Worm (Caenorhabditis elegans): Measurements from ENCODE around the gene rpn-13.

The rpn-13 gene

DNA sequence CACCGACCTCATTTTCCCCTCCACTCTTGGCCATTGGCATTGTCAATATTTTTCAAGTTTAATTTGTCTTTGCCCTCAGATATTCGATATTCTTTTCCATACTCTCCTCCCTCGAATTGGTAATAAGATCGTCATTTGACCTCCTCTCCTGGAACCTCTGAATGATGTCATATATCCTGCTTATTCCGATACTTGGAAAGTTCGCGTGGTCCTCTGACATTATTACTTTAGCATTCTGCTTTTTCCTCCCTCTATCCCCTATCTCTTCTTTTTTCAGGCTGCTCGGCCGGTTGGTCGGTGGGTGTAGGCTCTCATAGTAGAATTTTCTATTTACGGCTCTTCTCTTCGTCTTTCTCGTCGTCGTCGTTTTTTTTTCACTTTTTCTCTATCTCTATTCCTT is 10.7 kb upstream of the rpn-13 start:
- TF ChIP-seq mep-1 (tag; optimal IDR thresholded peaks at IDR 0.05) (peak; percentile 32), zag-1 (tag; optimal IDR thresholded peaks at IDR 0.05) (peak; percentile 12), fkh-10 (GFP tag; optimal IDR thresholded peaks at IDR 0.05) (peak; percentile 87), mdl-1 (tag; optimal IDR thresholded peaks at IDR 0.05) (peak in 1 of 2 experiments; percentile 5), ztf-11 (tag; optimal IDR thresholded peaks at IDR 0.05) (no peak), ctbp-1 (GFP tag; IDR thresholded peaks at IDR 0.05) (peak; percentile 57; the same call in 1 of the 2 replicates), lsy-2 (tag; optimal IDR thresholded peaks at IDR 0.05) (peak in 1 of 2 experiments; percentile 12), rbr-2 (tag; optimal IDR thresholded peaks at IDR 0.05) (peak; percentile 39), hlh-30 (tag; optimal IDR thresholded peaks at IDR 0.05; ENCODE audit: insufficient read depth) (peak; percentile 23), aha-1 (tag) (peak; percentile 94), php-3 (GFP tag; IDR thresholded peaks at IDR 0.05) (no peak), F37D6.2 (tag; optimal IDR thresholded peaks at IDR 0.05) (peak; percentile 6), lin-29 (GFP tag; IDR thresholded peaks at IDR 0.05) (no peak), ces-1 (GFP tag; optimal IDR thresholded peaks at IDR 0.05) (peak; percentile 34)

DNA sequence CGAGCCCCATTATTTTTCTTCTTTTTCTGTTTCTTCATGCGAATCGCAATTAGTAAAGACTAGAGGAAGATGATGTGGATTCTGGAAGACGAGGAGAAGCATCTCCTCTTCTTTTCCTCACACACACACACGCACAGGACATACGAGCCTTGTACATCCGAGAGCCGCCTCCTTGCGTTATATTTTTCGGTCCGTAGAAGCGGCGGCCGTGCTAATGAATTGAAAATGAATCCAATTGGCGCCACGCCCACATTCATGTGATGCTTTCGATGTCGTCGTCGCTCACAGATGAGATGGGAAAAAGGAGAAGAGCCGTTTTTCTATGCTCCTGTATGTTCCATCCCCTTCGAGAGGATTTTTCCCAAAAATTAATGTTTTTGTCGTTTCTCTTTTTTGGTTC is 9.7 kb upstream of the rpn-13 start:
- TF ChIP-seq D1046.2 (GFP tag; IDR thresholded peaks at IDR 0.05) (no peak), hlh-30 (tag; optimal IDR thresholded peaks at IDR 0.05; ENCODE audit: insufficient read depth) (peak; percentile 7), hmg-1.1 (GFP tag; IDR thresholded peaks at IDR 0.05) (0 out of 2 replicates have a peak, but pooled peaks have one; percentile 10), unc-39 (tag; optimal IDR thresholded peaks at IDR 0.05) (no peak), vab-7 (GFP tag; IDR thresholded peaks at IDR 0.05) (0 out of 2 replicates have a peak, but pooled peaks have one; percentile 7), unc-62 (GFP tag; optimal IDR thresholded peaks at IDR 0.05 in 1 of 2) (peak in 1 of 2 experiments; percentile 53), unc-62 (tag; optimal IDR thresholded peaks at IDR 0.05) (no peak), aha-1 (tag) (peak; percentile 61)

DNA sequence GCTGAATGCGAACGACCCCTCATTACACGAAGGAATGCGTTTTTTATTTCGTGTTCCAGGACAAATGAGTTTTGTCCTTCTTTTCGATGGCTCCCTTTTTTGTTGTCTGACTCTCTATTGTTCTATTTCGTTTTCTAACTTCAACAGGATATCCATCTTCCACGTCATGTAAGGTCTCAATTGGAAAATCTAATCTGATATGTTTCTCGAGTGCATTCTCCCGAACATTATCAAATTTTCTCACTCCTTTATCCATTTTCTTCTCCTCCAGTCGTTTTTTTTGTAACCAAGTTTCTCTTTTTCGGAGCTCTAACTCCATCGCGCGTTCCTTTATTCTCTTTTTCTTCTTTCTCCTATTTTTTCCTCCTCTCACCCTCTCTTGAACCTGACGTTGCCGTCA is 8.7 kb upstream of the rpn-13 start:
- TF ChIP-seq zfp-3 (GFP tag; conservative IDR thresholded peaks at IDR 0.05) = no peak
- TF ChIP-seq lin-15B (tag; optimal IDR thresholded peaks at IDR 0.05) = no peak
- TF ChIP-seq T20F7.1 (GFP tag; optimal IDR thresholded peaks at IDR 0.05) = no peak
- no peak for TF ChIP-seq zip-11 (GFP tag; IDR thresholded peaks at IDR 0.05)
- peak; percentile 65; the same call in 1 of the 2 replicates for TF ChIP-seq ctbp-1 (GFP tag; IDR thresholded peaks at IDR 0.05)
- TF ChIP-seq lin-1 (GFP tag; IDR thresholded peaks at IDR 0.05) = no peak
- TF ChIP-seq nhr-237 (tag; optimal IDR thresholded peaks at IDR 0.05) = no peak
- peak; percentile 91 for TF ChIP-seq ces-1 (GFP tag; optimal IDR thresholded peaks at IDR 0.05)
- no peak for TF ChIP-seq nhr-25 (tag; optimal IDR thresholded peaks at IDR 0.05; ENCODE audit: borderline replicate concordance, insufficient read depth)
- no peak for TF ChIP-seq ZK546.5 (tag; optimal IDR thresholded peaks at IDR 0.05)
- no peak for TF ChIP-seq cey-2 (tag; optimal IDR thresholded peaks at IDR 0.05; ENCODE audit: borderline replicate concordance, insufficient read depth)
- peak; percentile 73 for TF ChIP-seq fkh-10 (GFP tag; optimal IDR thresholded peaks at IDR 0.05)
- TF ChIP-seq rbr-2 (tag; optimal IDR thresholded peaks at IDR 0.05) = peak; percentile 17
- TF ChIP-seq nhr-111 (GFP tag; optimal IDR thresholded peaks at IDR 0.05) = no peak
- no peak for TF ChIP-seq ztf-7 (tag; optimal IDR thresholded peaks at IDR 0.05)
- peak in 1 of 2 experiments; percentile 15 for TF ChIP-seq lsy-2 (tag; optimal IDR thresholded peaks at IDR 0.05)
- TF ChIP-seq nhr-28 (tag; optimal IDR thresholded peaks at IDR 0.05) = no peak

DNA sequence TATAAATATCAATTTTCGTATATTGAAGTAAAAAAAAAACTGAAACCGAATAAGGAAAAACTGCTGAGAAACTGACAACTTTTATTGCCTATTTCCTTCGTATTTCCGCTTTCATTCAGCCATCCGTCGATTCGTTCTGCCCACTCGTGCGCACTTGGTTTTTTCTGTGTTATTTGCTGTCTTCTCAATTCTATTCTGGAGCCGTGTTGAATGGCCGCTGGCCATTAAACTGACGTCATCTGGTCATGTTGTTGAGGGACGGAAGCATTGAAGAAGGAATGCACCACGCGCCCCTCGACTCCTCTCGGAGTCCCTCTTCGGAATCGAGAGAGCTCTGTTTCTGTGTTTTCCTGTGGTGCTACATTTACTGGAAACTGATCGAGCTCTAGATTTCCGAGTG is 6.8 kb upstream of the rpn-13 start:
- peak; percentile 88 for TF ChIP-seq aha-1 (tag)
- no peak for TF ChIP-seq ztf-11 (tag; optimal IDR thresholded peaks at IDR 0.05)
- no peak for TF ChIP-seq spr-1 (tag; optimal IDR thresholded peaks at IDR 0.05)
- TF ChIP-seq madf-9 (GFP tag; conservative IDR thresholded peaks at IDR 0.05) = no peak
- no peak for TF ChIP-seq F26F4.8 (GFP tag; conservative IDR thresholded peaks at IDR 0.05)
- TF ChIP-seq hif-1 (tag; optimal IDR thresholded peaks at IDR 0.05) = peak in 1 of 2 experiments; percentile 19
- no peak for TF ChIP-seq daf-8 (GFP tag; IDR thresholded peaks at IDR 0.05)
- TF ChIP-seq spr-3 (GFP tag; optimal IDR thresholded peaks at IDR 0.05) = no peak
- no peak for TF ChIP-seq ztf-7 (tag; optimal IDR thresholded peaks at IDR 0.05)
- peak; percentile 77 for TF ChIP-seq hlh-30 (tag; optimal IDR thresholded peaks at IDR 0.05; ENCODE audit: insufficient read depth)
- TF ChIP-seq mdl-1 (tag; optimal IDR thresholded peaks at IDR 0.05) = peak in 1 of 2 experiments; percentile 73
- TF ChIP-seq duxl-1 (tag; optimal IDR thresholded peaks at IDR 0.05; ENCODE audit: poor library complexity) = no peak
- peak; percentile 37 for TF ChIP-seq rbr-2 (tag; optimal IDR thresholded peaks at IDR 0.05)
- TF ChIP-seq dmd-6 (GFP tag; IDR thresholded peaks at IDR 0.05) = peak; percentile 36
- TF ChIP-seq F37D6.2 (tag; optimal IDR thresholded peaks at IDR 0.05) = peak; percentile 38
- TF ChIP-seq nhr-102 (tag; optimal IDR thresholded peaks at IDR 0.05) = no peak
- peak; percentile 67; the same call in 1 of the 2 replicates for TF ChIP-seq egl-43 (GFP tag; IDR thresholded peaks at IDR 0.05)
- TF ChIP-seq hmg-1.1 (GFP tag; IDR thresholded peaks at IDR 0.05) = 0 out of 2 replicates have a peak, but pooled peaks have one; percentile 16
- peak; percentile 35; the same call in 1 of the 2 replicates for TF ChIP-seq set-16 (GFP tag; IDR thresholded peaks at IDR 0.05)
- TF ChIP-seq sdz-12 (GFP tag; optimal IDR thresholded peaks at IDR 0.05) = no peak
- peak in 1 of 2 experiments; percentile 45 for TF ChIP-seq unc-62 (GFP tag; optimal IDR thresholded peaks at IDR 0.05 in 1 of 2)
- no peak for TF ChIP-seq unc-62 (tag; optimal IDR thresholded peaks at IDR 0.05)
